Fruit fly (Drosophila melanogaster): ENCODE measurements around the gene PyK.

Gene PyK

DNA sequence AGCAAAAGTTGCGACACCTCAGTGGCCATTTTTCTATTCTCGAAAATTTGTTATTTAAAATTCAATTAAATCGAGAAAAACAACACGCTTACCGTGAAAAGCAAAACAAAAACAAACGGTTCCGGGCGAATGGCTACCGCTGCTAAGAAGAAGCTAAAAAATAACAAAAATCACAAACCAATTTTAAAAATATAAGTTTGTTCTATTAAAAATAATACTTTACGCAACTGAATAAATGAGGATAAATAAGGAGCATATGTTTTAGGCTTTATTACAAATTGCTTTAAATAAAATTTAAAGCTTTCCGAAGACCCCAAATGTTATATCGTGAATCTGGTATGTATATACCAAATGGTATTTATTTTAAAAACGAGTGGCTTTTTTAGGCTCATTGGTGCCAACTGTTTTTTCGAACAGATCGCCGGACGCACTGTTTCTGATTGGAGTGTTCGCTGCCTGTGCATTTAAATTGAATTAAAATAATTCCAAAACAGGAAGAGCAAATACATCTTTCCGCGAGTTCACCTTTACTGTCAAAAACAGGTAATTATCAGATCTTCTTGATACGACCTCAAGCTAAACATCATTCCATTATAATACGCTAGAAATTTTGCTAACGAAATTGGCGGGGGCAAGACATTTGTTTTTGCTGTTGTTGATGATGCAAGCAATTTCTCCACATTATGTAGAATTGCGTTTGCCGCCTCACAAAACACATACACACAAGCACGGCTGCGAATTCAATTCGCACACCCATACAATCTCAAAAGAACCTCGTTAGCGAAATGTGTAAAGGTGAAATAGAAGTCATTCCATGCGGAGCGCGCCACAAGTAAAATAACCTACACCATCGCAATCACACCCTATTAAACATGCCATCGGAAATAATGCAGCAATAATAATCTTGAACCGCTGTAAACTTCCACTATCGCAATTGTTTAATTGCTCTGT is at the start of gene PyK, which contains the start of gene Polr3F (continued):
- TF ChIP-seq CG11456 (GFP tag; IDR thresholded peaks at IDR 0.05) = no peak
- no peak for TF ChIP-seq ab (GFP tag; optimal IDR thresholded peaks at IDR 0.05)
- TF ChIP-seq CTCF (GFP tag; optimal IDR thresholded peaks at IDR 0.05) = no peak
- TF ChIP-seq salm (tag; optimal IDR thresholded peaks at IDR 0.05) = no peak
- TF ChIP-seq CG30431 (GFP tag; optimal IDR thresholded peaks at IDR 0.05) = no peak
- TF ChIP-seq lilli (GFP tag; optimal IDR thresholded peaks at IDR 0.05) = peak; percentile 56
- TF ChIP-seq Trl (optimal IDR thresholded peaks at IDR 0.05) = no peak
- TF ChIP-seq Trl (GFP tag; optimal IDR thresholded peaks at IDR 0.05) = no peak
- TF ChIP-seq Dll (GFP tag; IDR thresholded peaks at IDR 0.05; ENCODE audit: partially characterized antibody) = no peak
- TF ChIP-seq HLH3B (GFP tag; IDR thresholded peaks at IDR 0.05) = no peak
- TF ChIP-seq sob (GFP tag; IDR thresholded peaks at IDR 0.05) = no peak
- no peak for TF ChIP-seq ac (GFP tag; optimal IDR thresholded peaks at IDR 0.05)
- no peak for TF ChIP-seq chif (GFP tag; optimal IDR thresholded peaks at IDR 0.05)
- peak; percentile 12; the same call in 1 of the 3 replicates for TF ChIP-seq Aef1 (GFP tag; IDR thresholded peaks at IDR 0.05)
- no peak for TF ChIP-seq CG4360 (GFP tag; IDR thresholded peaks at IDR 0.05)
- peak; percentile 5 for TF ChIP-seq CG12155 (GFP tag; optimal IDR thresholded peaks at IDR 0.05)
- no peak for TF ChIP-seq Spps (tag; optimal IDR thresholded peaks at IDR 0.05)
- TF ChIP-seq CG10147 (GFP tag; optimal IDR thresholded peaks at IDR 0.05) = peak; percentile 14
- no peak for TF ChIP-seq slp2 (GFP tag; optimal IDR thresholded peaks at IDR 0.05)
- TF ChIP-seq GATAe (GFP tag; conservative IDR thresholded peaks at IDR 0.05) = no peak
- no peak for TF ChIP-seq vfl (GFP tag; optimal IDR thresholded peaks at IDR 0.05)
- no peak for TF ChIP-seq Fer1 (GFP tag; optimal IDR thresholded peaks at IDR 0.05)
- TF ChIP-seq CG18011 (GFP tag; optimal IDR thresholded peaks at IDR 0.05) = no peak
- no peak for TF ChIP-seq Taf1 (GFP tag; IDR thresholded peaks at IDR 0.05)
- no peak for TF ChIP-seq ssp (GFP tag; IDR thresholded peaks at IDR 0.05)
- TF ChIP-seq B-H2 (GFP tag; optimal IDR thresholded peaks at IDR 0.05) = no peak
- TF ChIP-seq CG12744 (GFP tag; optimal IDR thresholded peaks at IDR 0.05) = no peak
- TF ChIP-seq crol (GFP tag; IDR thresholded peaks at IDR 0.05) = no peak
- peak; percentile 8 for TF ChIP-seq Chrac-16 (GFP tag; optimal IDR thresholded peaks at IDR 0.05)
- no peak for TF ChIP-seq esg (GFP tag; conservative IDR thresholded peaks at IDR 0.05)
- no peak for TF ChIP-seq CG18599 (GFP tag; optimal IDR thresholded peaks at IDR 0.05)
- TF ChIP-seq peb (GFP tag; IDR thresholded peaks at IDR 0.05) = no peak
- no peak for TF ChIP-seq sc (optimal IDR thresholded peaks at IDR 0.05)
- no peak for TF ChIP-seq sc (GFP tag; optimal IDR thresholded peaks at IDR 0.05)
- TF ChIP-seq CG4854 (GFP tag; optimal IDR thresholded peaks at IDR 0.05) = peak; percentile 27
- peak; percentile 71; the same call in 1 of the 2 replicates for TF ChIP-seq MBD-R2 (GFP tag; IDR thresholded peaks at IDR 0.05)
- TF ChIP-seq Dbx (GFP tag; IDR thresholded peaks at IDR 0.05) = no peak
- peak; percentile 6 for TF ChIP-seq Bteb2 (GFP tag; optimal IDR thresholded peaks at IDR 0.05)
- peak; percentile 38 for TF ChIP-seq CG8388 (GFP tag; optimal IDR thresholded peaks at IDR 0.05)
- TF ChIP-seq CG7745 (tag; optimal IDR thresholded peaks at IDR 0.05) = no peak
- TF ChIP-seq en (GFP tag; optimal IDR thresholded peaks at IDR 0.05) = no peak
- TF ChIP-seq vnd (GFP tag; IDR thresholded peaks at IDR 0.05; ENCODE audit: partially characterized antibody) = no peak
- no peak for TF ChIP-seq bigmax (GFP tag; optimal IDR thresholded peaks at IDR 0.05)
- TF ChIP-seq CG17612 (GFP tag; IDR thresholded peaks at IDR 0.05) = no peak
- no peak for TF ChIP-seq CG34224 (GFP tag; IDR thresholded peaks at IDR 0.05; ENCODE audit: partially characterized antibody)
- no peak for TF ChIP-seq Elba2 (GFP tag; optimal IDR thresholded peaks at IDR 0.05)
- TF ChIP-seq CG17802 (tag; optimal IDR thresholded peaks at IDR 0.05) = no peak
- no peak for TF ChIP-seq zfh1 (GFP tag; IDR thresholded peaks at IDR 0.05)
- no peak for TF ChIP-seq CkIIα-i1 (GFP tag; IDR thresholded peaks at IDR 0.05)
- TF ChIP-seq CG6854 (GFP tag; optimal IDR thresholded peaks at IDR 0.05) = no peak
- TF ChIP-seq sug (tag; optimal IDR thresholded peaks at IDR 0.05) = peak; percentile 44

All from whole organism, embryonic.